Worm (Caenorhabditis elegans): Measurements from ENCODE around the gene twk-45.
A peak's percentile ranks its signal among the peaks of the same experiment; 100 is the strongest.

twk-45 gene

ce11 chrIII:2800743-2801142 is 957 bp downstream of the twk-45 start:
- TF ChIP-seq nhr-12 (tag; optimal IDR thresholded peaks at IDR 0.05) (no peak), ceh-9 (tag; optimal IDR thresholded peaks at IDR 0.05) (no peak), egl-5 (tag; optimal IDR thresholded peaks at IDR 0.05) (no peak), fkh-2 (tag; optimal IDR thresholded peaks at IDR 0.05) (no peak), tbx-2 (tag; optimal IDR thresholded peaks at IDR 0.05) (no peak), lin-15B (tag; optimal IDR thresholded peaks at IDR 0.05) (no peak), zag-1 (tag; optimal IDR thresholded peaks at IDR 0.05) (no peak), elt-2 (tag; optimal IDR thresholded peaks at IDR 0.05) (no peak), unc-39 (tag; optimal IDR thresholded peaks at IDR 0.05) (no peak), elt-1 (tag; optimal IDR thresholded peaks at IDR 0.05) (no peak), ceh-28 (tag; optimal IDR thresholded peaks at IDR 0.05) (no peak), fos-1 (tag; optimal IDR thresholded peaks at IDR 0.05) (no peak), nhr-25 (tag; optimal IDR thresholded peaks at IDR 0.05) (no peak), ZK546.5 (tag; optimal IDR thresholded peaks at IDR 0.05) (no peak), snpc-4 (tag; optimal IDR thresholded peaks at IDR 0.05) (no peak), jun-1 (tag; optimal IDR thresholded peaks at IDR 0.05) (no peak), nhr-11 (tag; optimal IDR thresholded peaks at IDR 0.05) (no peak), nhr-43 (tag; optimal IDR thresholded peaks at IDR 0.05; ENCODE audit: poor library complexity, severe bottlenecking) (no peak), nhr-23 (tag; optimal IDR thresholded peaks at IDR 0.05) (no peak), lin-39 (tag; optimal IDR thresholded peaks at IDR 0.05) (no peak)

- TF ChIP-seq unc-39 (tag; optimal IDR thresholded peaks at IDR 0.05) (no peak), ceh-28 (tag; optimal IDR thresholded peaks at IDR 0.05) (no peak), pha-4 (tag; optimal IDR thresholded peaks at IDR 0.05) (no peak), lin-15B (tag; optimal IDR thresholded peaks at IDR 0.05) (no peak), tbx-2 (tag; optimal IDR thresholded peaks at IDR 0.05) (no peak)
These were observed 6.2 kb downstream of the twk-45 start for ce11 chrIII:2795442-2796023.

DNA sequence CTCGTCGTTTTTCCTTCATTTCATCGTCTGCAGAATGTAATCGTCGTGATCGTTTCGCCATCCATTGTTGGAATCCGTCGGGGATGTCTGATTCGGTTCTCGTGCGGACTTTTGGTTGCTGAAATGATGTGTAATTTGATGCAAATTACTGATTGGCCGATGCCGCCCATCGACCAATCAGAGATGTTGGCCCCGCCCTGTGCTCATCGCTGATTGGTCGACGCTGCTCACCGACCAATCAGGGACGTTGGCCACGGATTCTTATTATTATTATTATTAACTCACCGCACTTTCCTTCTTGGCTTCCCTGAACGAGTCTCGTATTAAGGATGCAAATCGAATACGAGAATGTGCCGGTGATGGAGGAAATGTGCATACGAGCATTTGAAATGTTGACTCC is 7.6 kb downstream of the twk-45 start:
- TF ChIP-seq hmg-11 (tag; optimal IDR thresholded peaks at IDR 0.05) (no peak), nfya-1 (tag; optimal IDR thresholded peaks at IDR 0.05; ENCODE audit: insufficient read depth) (peak; percentile 95)

DNA sequence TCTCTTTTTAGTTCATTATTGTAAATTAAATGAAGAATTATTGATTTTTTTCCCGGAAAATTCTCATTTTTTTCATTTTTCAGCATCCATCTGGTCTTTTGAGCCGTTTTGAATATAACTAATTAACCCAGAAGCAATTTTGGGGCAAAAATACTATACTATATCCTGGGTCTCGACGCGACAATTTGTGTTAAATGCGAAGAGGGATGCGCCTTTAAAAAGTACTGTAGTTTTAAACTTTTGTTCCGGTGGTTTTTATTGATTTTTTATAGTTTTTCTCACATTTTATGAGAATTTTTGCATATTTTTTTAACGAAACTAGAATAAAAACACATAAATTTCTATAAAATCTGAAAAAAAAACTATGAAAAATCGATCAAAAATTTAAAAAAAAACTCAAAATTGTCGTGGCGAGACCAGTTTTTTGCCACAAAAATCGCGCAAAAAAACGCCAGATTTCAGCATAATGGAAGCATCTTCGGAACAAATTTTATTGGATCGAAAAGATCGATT is 13.7 kb downstream of the twk-45 start, which contains the start of gene tbcc-1:
Gene tbcc-1 (plus strand): TSS at position 463 of the 513 bp plus-strand sequence.
- no peak for TF ChIP-seq nhr-12 (tag; optimal IDR thresholded peaks at IDR 0.05)

ce11 chrIII:2786740-2787139 is 15.0 kb downstream of the twk-45 start, which contains the start of gene nduc-2:
nduc-2 (plus strand) TSS chrIII:2786852.
- TF ChIP-seq ama-1 (optimal IDR thresholded peaks at IDR 0.05), result peak; percentile 73
- no peak for TF ChIP-seq ztf-4 (tag; optimal IDR thresholded peaks at IDR 0.05)

ce11 chrIII:2785840-2786239 is 15.9 kb downstream of the twk-45 start, which contains the start of gene Y71H2AM.20:
Y71H2AM.20 (minus strand) TSS chrIII:2785948.
- TF ChIP-seq mml-1 (tag; optimal IDR thresholded peaks at IDR 0.05) (no peak), daf-12 (tag; optimal IDR thresholded peaks at IDR 0.05) (no peak), ceh-9 (tag; optimal IDR thresholded peaks at IDR 0.05) (no peak), egl-27 (tag; optimal IDR thresholded peaks at IDR 0.05) (peak; percentile 81), nhr-237 (tag; optimal IDR thresholded peaks at IDR 0.05) (no peak), elt-3 (tag; optimal IDR thresholded peaks at IDR 0.05) (peak in 2 of 3 experiments; percentile 35 to 44), lin-39 (tag; optimal IDR thresholded peaks at IDR 0.05) (peak; percentile 98), snpc-4 (tag; optimal IDR thresholded peaks at IDR 0.05) (peak; percentile 97), pha-4 (tag; optimal IDR thresholded peaks at IDR 0.05) (peak; percentile 100), ceh-28 (tag; optimal IDR thresholded peaks at IDR 0.05) (peak; percentile 88), zag-1 (tag; optimal IDR thresholded peaks at IDR 0.05) (no peak), ztf-11 (tag; optimal IDR thresholded peaks at IDR 0.05) (peak; percentile 44), nhr-43 (tag; optimal IDR thresholded peaks at IDR 0.05; ENCODE audit: poor library complexity, severe bottlenecking) (peak; percentile 68), mdl-1 (tag; optimal IDR thresholded peaks at IDR 0.05) (no peak), nhr-77 (tag; optimal IDR thresholded peaks at IDR 0.05) (peak; percentile 72), egl-5 (tag; optimal IDR thresholded peaks at IDR 0.05) (peak; percentile 82), nhr-28 (tag; optimal IDR thresholded peaks at IDR 0.05) (no peak), tbx-2 (tag; optimal IDR thresholded peaks at IDR 0.05) (peak; percentile 76), fkh-2 (tag; optimal IDR thresholded peaks at IDR 0.05) (peak; percentile 23), eor-1 (tag; optimal IDR thresholded peaks at IDR 0.05) (no peak), elt-1 (tag; optimal IDR thresholded peaks at IDR 0.05) (peak; percentile 51), nfya-1 (tag; optimal IDR thresholded peaks at IDR 0.05; ENCODE audit: insufficient read depth) (peak; percentile 97), ztf-4 (tag; optimal IDR thresholded peaks at IDR 0.05) (peak; percentile 75), ceh-82 (tag; optimal IDR thresholded peaks at IDR 0.05) (peak; percentile 56), aly-2 (tag; optimal IDR thresholded peaks at IDR 0.05) (no peak), elt-2 (tag; optimal IDR thresholded peaks at IDR 0.05) (peak; percentile 82), nhr-67 (tag; optimal IDR thresholded peaks at IDR 0.05) (peak; percentile 24), nhr-11 (tag; optimal IDR thresholded peaks at IDR 0.05) (peak; percentile 83), R02D3.7 (tag; optimal IDR thresholded peaks at IDR 0.05) (peak; percentile 83), ceh-16 (tag; optimal IDR thresholded peaks at IDR 0.05) (no peak), nhr-76 (tag; optimal IDR thresholded peaks at IDR 0.05) (peak; percentile 60)

All from whole organism, L3 larva.